Fruit fly (Drosophila melanogaster): ENCODE data around the gene CG14143.

Gene CG14143

DNA sequence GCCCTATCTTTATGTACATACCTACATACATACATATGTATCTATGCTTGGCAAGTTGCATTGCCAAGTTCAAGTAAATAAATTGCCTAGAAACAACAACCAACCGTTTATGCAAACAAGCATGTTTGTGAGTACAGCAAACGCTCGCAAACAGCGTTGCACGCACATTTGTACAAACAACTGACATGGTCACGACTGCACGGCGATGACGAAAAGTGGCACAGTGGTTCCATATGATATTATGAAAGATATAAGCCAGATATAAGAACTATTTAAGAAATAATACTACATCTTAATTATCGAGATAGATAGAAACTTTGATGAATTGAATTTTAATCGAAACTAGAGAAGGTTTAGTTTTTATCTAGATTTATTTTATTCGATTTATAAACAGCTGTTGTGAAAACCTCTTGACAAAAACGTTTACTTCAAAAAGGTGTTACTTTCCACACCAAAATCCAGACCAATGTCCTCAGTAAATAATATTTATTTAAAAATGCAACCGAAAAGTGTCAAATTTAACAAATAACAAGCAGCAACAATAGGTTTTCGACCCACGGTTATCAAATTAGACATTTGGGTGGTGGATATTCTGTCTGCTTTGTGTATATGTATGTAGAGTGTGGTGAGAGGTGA, 44.9 kb upstream of the CG14143 start (continued):
- TF ChIP-seq CG15696 (tag; optimal IDR thresholded peaks at IDR 0.05) (peak; percentile 93), Oli (tag; optimal IDR thresholded peaks at IDR 0.05) (peak; percentile 97), Jarid2 (GFP tag; optimal IDR thresholded peaks at IDR 0.05) (peak; percentile 75), Ssrp (tag; optimal IDR thresholded peaks at IDR 0.05) (peak; percentile 94), dm (GFP tag; optimal IDR thresholded peaks at IDR 0.05) (peak; percentile 75), crol (GFP tag; IDR thresholded peaks at IDR 0.05) (no peak), CG10565 (GFP tag; optimal IDR thresholded peaks at IDR 0.05) (peak; percentile 29), HmgD (GFP tag; optimal IDR thresholded peaks at IDR 0.05) (no peak), caup (GFP tag; optimal IDR thresholded peaks at IDR 0.05; ENCODE audit: severe bottlenecking) (peak; percentile 80), CG10431 (GFP tag; optimal IDR thresholded peaks at IDR 0.05) (peak; percentile 68), CG2199 (GFP tag; IDR thresholded peaks at IDR 0.05) (peak; percentile 61; the same call in 2 of the 3 replicates), CG9817 (tag; optimal IDR thresholded peaks at IDR 0.05) (peak; percentile 45), corto (GFP tag; optimal IDR thresholded peaks at IDR 0.05) (peak; percentile 49), CG6791 (GFP tag; IDR thresholded peaks at IDR 0.05; ENCODE audit: partially characterized antibody) (no peak), Dll (GFP tag; IDR thresholded peaks at IDR 0.05; ENCODE audit: partially characterized antibody) (0 out of 4 replicates have a peak, but pooled peaks have one; percentile 25), CG18476 (GFP tag; optimal IDR thresholded peaks at IDR 0.05) (peak; percentile 91), CG2712 (tag; optimal IDR thresholded peaks at IDR 0.05) (peak; percentile 96), zen2 (GFP tag; IDR thresholded peaks at IDR 0.05; ENCODE audit: partially characterized antibody) (no peak), amos (GFP tag; IDR thresholded peaks at IDR 0.05; ENCODE audit: partially characterized antibody) (no peak), pita (GFP tag; optimal IDR thresholded peaks at IDR 0.05) (no peak), Atf3 (GFP tag; optimal IDR thresholded peaks at IDR 0.05) (peak; percentile 73), CG11085 (GFP tag; IDR thresholded peaks at IDR 0.05) (no peak), sima (GFP tag; optimal IDR thresholded peaks at IDR 0.05) (no peak), CG4282 (GFP tag; optimal IDR thresholded peaks at IDR 0.05) (peak; percentile 83), CG2129 (GFP tag; IDR thresholded peaks at IDR 0.05; ENCODE audit: partially characterized antibody) (no peak), ham (GFP tag; IDR thresholded peaks at IDR 0.05) (no peak), Gug (GFP tag; IDR thresholded peaks at IDR 0.05) (peak; percentile 54; the same call in 3 of the 4 replicates), NfI (GFP tag; optimal IDR thresholded peaks at IDR 0.05) (peak; percentile 89), otp (GFP tag; IDR thresholded peaks at IDR 0.05) (peak; percentile 91), CG5953 (GFP tag; IDR thresholded peaks at IDR 0.05) (peak; percentile 89), kni (GFP tag; optimal IDR thresholded peaks at IDR 0.05) (peak; percentile 93), CG14860 (GFP tag; IDR thresholded peaks at IDR 0.05; ENCODE audit: partially characterized antibody) (peak; percentile 47; the same call in 1 of the 3 replicates), sens-2 (GFP tag; IDR thresholded peaks at IDR 0.05) (peak; percentile 63), Xrp1 (GFP tag; IDR thresholded peaks at IDR 0.05) (peak; percentile 87), CG17361 (GFP tag; IDR thresholded peaks at IDR 0.05) (peak; percentile 98), CG6254 (GFP tag; optimal IDR thresholded peaks at IDR 0.05) (peak; percentile 85), dan (GFP tag; IDR thresholded peaks at IDR 0.05) (no peak; the same call in 1 of the 2 replicates), Sox100B (GFP tag; optimal IDR thresholded peaks at IDR 0.05) (peak; percentile 97), Poxn (GFP tag; IDR thresholded peaks at IDR 0.05) (no peak), MESR4 (GFP tag; optimal IDR thresholded peaks at IDR 0.05) (no peak), GATAe (GFP tag; conservative IDR thresholded peaks at IDR 0.05) (no peak), NC2α (GFP tag; optimal IDR thresholded peaks at IDR 0.05) (peak; percentile 87), CG9215 (GFP tag; IDR thresholded peaks at IDR 0.05) (0 out of 2 replicates have a peak, but pooled peaks have one; percentile 32), eyg (GFP tag; optimal IDR thresholded peaks at IDR 0.05) (peak; percentile 77), CG3163 (GFP tag; optimal IDR thresholded peaks at IDR 0.05) (peak; percentile 59), CG12155 (GFP tag; optimal IDR thresholded peaks at IDR 0.05) (peak; percentile 84), CG33213 (GFP tag; optimal IDR thresholded peaks at IDR 0.05) (peak; percentile 79), Dek (tag; optimal IDR thresholded peaks at IDR 0.05) (peak; percentile 76), cas (GFP tag; IDR thresholded peaks at IDR 0.05) (no peak)

All from whole organism, embryonic.